Fruit fly (Drosophila melanogaster): ENCODE results near the gene CG14007.

Gene CG14007

dm6 chr2L:5724521-5725023, 8.1 kb upstream of the CG14007 start, which contains the start of gene CG11030 (continued):
- no peak for TF ChIP-seq CG8924 (tag; optimal IDR thresholded peaks at IDR 0.05)
- TF ChIP-seq CG17186 (GFP tag; optimal IDR thresholded peaks at IDR 0.05), result no peak
- TF ChIP-seq B-H2 (GFP tag; optimal IDR thresholded peaks at IDR 0.05), result no peak
- no peak for TF ChIP-seq CG30431 (GFP tag; optimal IDR thresholded peaks at IDR 0.05)
- TF ChIP-seq hkb (optimal IDR thresholded peaks at IDR 0.05), result no peak
- no peak for TF ChIP-seq hkb (GFP tag; IDR thresholded peaks at IDR 0.05)
- TF ChIP-seq row (GFP tag; IDR thresholded peaks at IDR 0.05), result peak; percentile 61; the same call in 2 of the 3 replicates
- TF ChIP-seq NfI (GFP tag; optimal IDR thresholded peaks at IDR 0.05), result peak; percentile 13
- no peak for TF ChIP-seq CG9797 (GFP tag; optimal IDR thresholded peaks at IDR 0.05)
- TF ChIP-seq pb (GFP tag; optimal IDR thresholded peaks at IDR 0.05), result no peak
- TF ChIP-seq Sin3A (optimal IDR thresholded peaks at IDR 0.05), result no peak
- peak; percentile 99 for TF ChIP-seq vnd (GFP tag; IDR thresholded peaks at IDR 0.05; ENCODE audit: partially characterized antibody)
- no peak for TF ChIP-seq ind (GFP tag; optimal IDR thresholded peaks at IDR 0.05)
- TF ChIP-seq org-1 (GFP tag; optimal IDR thresholded peaks at IDR 0.05), result no peak
- TF ChIP-seq pzg (GFP tag; optimal IDR thresholded peaks at IDR 0.05), result peak; percentile 79
- TF ChIP-seq H15 (GFP tag; IDR thresholded peaks at IDR 0.05), result no peak
- TF ChIP-seq CG13775 (GFP tag; optimal IDR thresholded peaks at IDR 0.05), result no peak
- TF ChIP-seq crol (GFP tag; IDR thresholded peaks at IDR 0.05), result no peak
- no peak for TF ChIP-seq ro (GFP tag; IDR thresholded peaks at IDR 0.05)
- peak; percentile 14 for TF ChIP-seq her (GFP tag; optimal IDR thresholded peaks at IDR 0.05)
- peak; percentile 15 for TF ChIP-seq CG4617 (GFP tag; optimal IDR thresholded peaks at IDR 0.05; ENCODE audit: borderline replicate concordance)
- TF ChIP-seq Opbp (GFP tag; IDR thresholded peaks at IDR 0.05; ENCODE audit: partially characterized antibody), result peak; percentile 99
- peak; percentile 99 for TF ChIP-seq mld (GFP tag; IDR thresholded peaks at IDR 0.05; ENCODE audit: partially characterized antibody)
- TF ChIP-seq CG10654 (GFP tag; optimal IDR thresholded peaks at IDR 0.05), result no peak
- TF ChIP-seq CG2875 (GFP tag; optimal IDR thresholded peaks at IDR 0.05), result no peak
- TF ChIP-seq CG17359 (tag; optimal IDR thresholded peaks at IDR 0.05), result no peak
- peak; percentile 98 for TF ChIP-seq Dll (GFP tag; IDR thresholded peaks at IDR 0.05; ENCODE audit: partially characterized antibody)
- no peak for TF ChIP-seq CG17912 (GFP tag; optimal IDR thresholded peaks at IDR 0.05)
- TF ChIP-seq CG9215 (GFP tag; IDR thresholded peaks at IDR 0.05), result no peak
- peak; percentile 100 for TF ChIP-seq CG42726 (GFP tag; IDR thresholded peaks at IDR 0.05; ENCODE audit: partially characterized antibody)
- peak; percentile 39; the same call in 1 of the 2 replicates for TF ChIP-seq vvl (GFP tag; IDR thresholded peaks at IDR 0.05)
- no peak for TF ChIP-seq CG10462 (GFP tag; optimal IDR thresholded peaks at IDR 0.05)
- TF ChIP-seq MESR4 (GFP tag; optimal IDR thresholded peaks at IDR 0.05), result peak; percentile 75
- no peak for TF ChIP-seq zf30C (GFP tag; optimal IDR thresholded peaks at IDR 0.05)
- TF ChIP-seq tna (GFP tag; IDR thresholded peaks at IDR 0.05; ENCODE audit: partially characterized antibody), result peak; percentile 98
- peak; percentile 44 for TF ChIP-seq CG10431 (GFP tag; optimal IDR thresholded peaks at IDR 0.05)
- peak; percentile 58 for TF ChIP-seq onecut (GFP tag; IDR thresholded peaks at IDR 0.05)
- no peak for TF ChIP-seq odd (GFP tag; optimal IDR thresholded peaks at IDR 0.05)
- peak; percentile 99 for TF ChIP-seq HLH4C (GFP tag; IDR thresholded peaks at IDR 0.05; ENCODE audit: partially characterized antibody)
- peak in 1 of 3 experiments; percentile 39 for TF ChIP-seq Stat92E (GFP tag; optimal IDR thresholded peaks at IDR 0.05)
- no peak for TF ChIP-seq Hsf (GFP tag; optimal IDR thresholded peaks at IDR 0.05)
- TF ChIP-seq CG34376 (GFP tag; optimal IDR thresholded peaks at IDR 0.05), result no peak
- TF ChIP-seq CG11093 (GFP tag; IDR thresholded peaks at IDR 0.05), result no peak
- no peak for TF ChIP-seq p53 (GFP tag; optimal IDR thresholded peaks at IDR 0.05)
- TF ChIP-seq HLH3B (GFP tag; IDR thresholded peaks at IDR 0.05), result no peak
- TF ChIP-seq sqz (GFP tag; optimal IDR thresholded peaks at IDR 0.05), result no peak
- TF ChIP-seq klu (GFP tag; IDR thresholded peaks at IDR 0.05), result no peak
- TF ChIP-seq BEAF-32 (GFP tag; optimal IDR thresholded peaks at IDR 0.05), result peak; percentile 96
- TF ChIP-seq Mrtf (GFP tag; IDR thresholded peaks at IDR 0.05), result no peak
- no peak for TF ChIP-seq CG1647 (GFP tag; optimal IDR thresholded peaks at IDR 0.05)
- TF ChIP-seq so (GFP tag; IDR thresholded peaks at IDR 0.05), result no peak
